Fruit fly (Drosophila melanogaster): Measurements from ENCODE around the gene Poxm.
A peak's percentile ranks its signal among the peaks of the same experiment; 100 is the strongest.

The Poxm gene

DNA sequence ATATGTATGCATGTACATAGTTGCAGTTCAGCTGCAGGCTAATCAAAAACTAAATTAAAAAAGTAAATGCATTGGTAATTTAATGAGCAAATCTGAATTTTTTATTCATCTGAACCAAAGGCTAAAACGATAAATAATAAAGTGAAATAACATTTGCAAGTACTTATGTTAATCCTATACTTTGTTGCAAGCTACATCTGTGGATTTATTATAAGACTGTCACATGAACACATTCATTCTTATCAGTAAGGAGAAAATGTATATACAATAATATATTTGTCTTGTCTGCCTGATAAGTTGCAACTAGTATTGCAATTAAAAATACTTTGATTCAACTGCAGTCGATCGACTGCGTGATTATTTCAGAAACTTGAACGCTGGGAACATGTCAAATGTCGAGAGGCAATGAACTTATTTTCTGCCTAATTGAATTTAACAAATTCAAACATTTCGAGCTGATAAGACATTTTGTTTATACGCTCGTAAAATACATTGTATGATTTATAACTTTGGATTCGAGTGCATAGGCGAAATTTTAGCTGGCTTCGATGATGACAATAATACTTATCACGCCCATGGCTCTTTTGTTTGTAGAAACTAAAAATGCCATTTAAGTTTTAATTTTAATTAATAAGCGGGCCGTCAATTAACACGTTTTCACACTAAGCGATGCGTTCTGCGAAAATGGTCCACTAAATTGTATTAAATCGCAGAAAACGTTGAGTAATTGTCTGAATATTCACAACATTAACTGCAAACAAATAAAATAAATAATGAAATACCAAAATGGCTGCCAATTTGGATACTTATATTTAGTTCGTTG, 5.4 kb downstream of the Poxm start:
- TF ChIP-seq Snoo (tag; optimal IDR thresholded peaks at IDR 0.05) = no peak
- no peak for TF ChIP-seq CG9948 (tag; optimal IDR thresholded peaks at IDR 0.05)
- no peak for TF ChIP-seq CG32121 (GFP tag; IDR thresholded peaks at IDR 0.05)
- TF ChIP-seq Pif1A (GFP tag; optimal IDR thresholded peaks at IDR 0.05) = no peak
- TF ChIP-seq CG17806 (tag; optimal IDR thresholded peaks at IDR 0.05) = no peak
- no peak for TF ChIP-seq CG14655 (GFP tag; optimal IDR thresholded peaks at IDR 0.05)
- no peak for TF ChIP-seq rn (GFP tag; IDR thresholded peaks at IDR 0.05)
- no peak for TF ChIP-seq EcR (GFP tag; optimal IDR thresholded peaks at IDR 0.05)
- no peak for TF ChIP-seq CG15710 (tag; optimal IDR thresholded peaks at IDR 0.05)
- no peak for TF ChIP-seq CG12605 (GFP tag; IDR thresholded peaks at IDR 0.05)
- no peak for TF ChIP-seq CG4496 (GFP tag; IDR thresholded peaks at IDR 0.05)
- no peak for TF ChIP-seq fd96Ca (GFP tag; IDR thresholded peaks at IDR 0.05)
- no peak for TF ChIP-seq CG8159 (tag; optimal IDR thresholded peaks at IDR 0.05)
- no peak for TF ChIP-seq Pif1B (GFP tag; optimal IDR thresholded peaks at IDR 0.05)
- TF ChIP-seq D1 (tag; optimal IDR thresholded peaks at IDR 0.05) = no peak
- no peak for TF ChIP-seq CG34367 (tag; optimal IDR thresholded peaks at IDR 0.05)
- TF ChIP-seq gl (tag; optimal IDR thresholded peaks at IDR 0.05) = no peak
- TF ChIP-seq CG13204 (GFP tag; optimal IDR thresholded peaks at IDR 0.05) = no peak
- TF ChIP-seq Ets98B (GFP tag; IDR thresholded peaks at IDR 0.05) = no peak
- no peak for TF ChIP-seq CG10348 (GFP tag; IDR thresholded peaks at IDR 0.05)

DNA sequence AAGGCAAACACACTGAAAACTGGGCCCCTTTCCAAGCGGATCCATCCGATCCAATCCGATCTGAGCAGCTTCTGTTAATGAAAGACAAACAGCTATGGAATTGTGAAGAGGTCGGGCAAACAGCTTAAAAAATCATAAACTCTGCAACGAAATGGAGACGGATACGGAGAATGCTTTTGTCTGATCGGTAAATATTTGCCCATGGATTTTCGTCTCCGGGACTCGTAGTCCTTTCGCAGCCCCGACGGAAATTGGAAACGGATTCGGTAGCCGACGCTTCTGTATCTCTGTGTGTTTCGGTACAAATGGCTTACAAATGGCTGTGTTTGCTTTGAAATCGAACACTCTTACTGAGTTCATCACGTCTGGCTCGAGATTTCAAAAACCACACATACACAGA, 6.7 kb downstream of the Poxm start:
- no peak for TF ChIP-seq CG15710 (tag; optimal IDR thresholded peaks at IDR 0.05)
- no peak for TF ChIP-seq CG14655 (GFP tag; optimal IDR thresholded peaks at IDR 0.05)
- TF ChIP-seq Pif1A (GFP tag; optimal IDR thresholded peaks at IDR 0.05) = no peak
- no peak for TF ChIP-seq rn (GFP tag; IDR thresholded peaks at IDR 0.05)
- TF ChIP-seq CG12605 (GFP tag; IDR thresholded peaks at IDR 0.05) = no peak
- no peak for TF ChIP-seq CG10348 (GFP tag; IDR thresholded peaks at IDR 0.05)
- TF ChIP-seq CG8159 (tag; optimal IDR thresholded peaks at IDR 0.05) = no peak
- no peak for TF ChIP-seq CG8301 (tag; optimal IDR thresholded peaks at IDR 0.05)
- no peak for TF ChIP-seq fd96Ca (GFP tag; IDR thresholded peaks at IDR 0.05)
- TF ChIP-seq Ets98B (GFP tag; IDR thresholded peaks at IDR 0.05) = no peak
- no peak for TF ChIP-seq EcR (GFP tag; optimal IDR thresholded peaks at IDR 0.05)
- no peak for TF ChIP-seq CG13204 (GFP tag; optimal IDR thresholded peaks at IDR 0.05)
- TF ChIP-seq CG32121 (GFP tag; IDR thresholded peaks at IDR 0.05) = no peak

DNA sequence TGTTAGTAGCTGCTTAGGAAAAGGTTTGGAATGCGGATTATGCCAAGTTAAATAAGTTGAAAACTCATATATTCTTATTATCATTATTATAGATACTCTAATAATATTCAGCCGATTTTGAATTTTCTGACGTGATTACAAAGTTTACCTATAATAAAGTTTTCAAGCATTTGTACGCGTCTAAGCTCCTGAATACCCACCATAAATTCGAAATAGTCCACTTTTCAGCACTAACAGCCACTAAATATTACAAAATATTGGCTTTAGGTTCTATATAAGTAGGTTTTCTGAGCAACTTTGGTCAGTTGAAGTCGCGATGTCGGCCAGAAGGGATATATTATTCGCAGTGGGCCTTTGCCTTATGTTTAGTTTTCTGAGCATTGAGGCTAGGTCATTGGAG, 9.6 kb downstream of the Poxm start, which contains the start of gene CG7443:
CG7443 (plus strand) TSS at position 301 of the 400 bp plus-strand sequence.
- TF ChIP-seq Ets98B (GFP tag; IDR thresholded peaks at IDR 0.05) (no peak), CG8301 (tag; optimal IDR thresholded peaks at IDR 0.05) (no peak), Snoo (tag; optimal IDR thresholded peaks at IDR 0.05) (no peak), rn (GFP tag; IDR thresholded peaks at IDR 0.05) (no peak), CG4496 (GFP tag; IDR thresholded peaks at IDR 0.05) (no peak), CG34367 (tag; optimal IDR thresholded peaks at IDR 0.05) (no peak), CG17806 (tag; optimal IDR thresholded peaks at IDR 0.05) (no peak), CG13204 (GFP tag; optimal IDR thresholded peaks at IDR 0.05) (no peak), Pif1B (GFP tag; optimal IDR thresholded peaks at IDR 0.05) (no peak)

DNA sequence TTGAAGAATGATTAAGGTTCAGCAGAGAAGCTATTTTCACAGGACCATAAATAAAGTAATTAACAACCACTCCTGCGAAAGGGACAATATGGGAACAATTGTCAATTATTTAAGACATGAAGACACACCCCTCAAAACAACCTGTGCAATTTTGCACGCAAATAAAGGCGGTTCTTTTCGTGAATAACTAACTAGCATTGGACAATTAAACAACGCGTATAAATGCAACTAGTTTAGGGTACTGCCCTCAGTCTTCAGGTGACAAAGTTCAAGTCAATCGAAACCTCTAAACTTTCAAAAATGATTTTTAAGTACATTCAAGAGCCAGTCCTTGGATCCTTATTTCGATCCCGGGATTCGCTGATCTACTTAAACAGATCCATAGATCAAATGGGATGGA, 12.1 kb downstream of the Poxm start, which contains the start of gene Or85a:
Or85a (plus strand) TSS at position 301 of the 400 bp plus-strand sequence.
- TF ChIP-seq CG15710 (tag; optimal IDR thresholded peaks at IDR 0.05) = no peak
- no peak for TF ChIP-seq Snoo (tag; optimal IDR thresholded peaks at IDR 0.05)
- TF ChIP-seq EcR (GFP tag; optimal IDR thresholded peaks at IDR 0.05) = no peak
- no peak for TF ChIP-seq Ets98B (GFP tag; IDR thresholded peaks at IDR 0.05)
- TF ChIP-seq CG9948 (tag; optimal IDR thresholded peaks at IDR 0.05) = no peak
- no peak for TF ChIP-seq gl (tag; optimal IDR thresholded peaks at IDR 0.05)

DNA sequence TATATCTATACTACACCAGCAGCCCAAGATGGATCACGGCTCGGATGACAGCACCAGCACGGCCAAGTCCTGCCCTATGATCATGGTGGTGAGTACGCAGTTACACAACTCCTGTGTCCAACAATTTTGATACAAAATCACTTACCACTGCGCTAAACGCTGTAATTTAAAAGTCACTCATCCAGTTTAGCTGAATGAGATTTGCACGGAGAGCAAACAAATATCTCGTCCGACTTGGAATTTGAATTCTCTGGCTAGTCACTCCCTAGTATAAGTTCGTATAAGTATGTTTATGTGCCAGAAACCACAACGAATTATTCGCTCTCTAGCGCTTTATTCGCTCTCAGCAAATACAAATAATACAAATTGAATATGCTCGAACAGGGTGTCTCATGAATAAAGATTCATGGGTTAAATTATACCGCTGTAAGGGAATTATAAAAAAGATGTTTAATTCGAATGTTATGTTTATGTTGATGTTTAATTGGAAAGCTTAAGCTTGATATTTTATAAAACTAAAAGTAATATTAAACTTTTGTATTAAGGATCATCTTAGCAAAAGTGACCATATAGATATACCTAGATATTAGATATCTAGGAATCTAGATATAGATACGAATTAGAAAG, 15.8 kb downstream of the Poxm start:
- TF ChIP-seq CG32121 (GFP tag; IDR thresholded peaks at IDR 0.05) (no peak), gl (tag; optimal IDR thresholded peaks at IDR 0.05) (no peak), CG17806 (tag; optimal IDR thresholded peaks at IDR 0.05) (no peak), CG8301 (tag; optimal IDR thresholded peaks at IDR 0.05) (no peak), Pif1B (GFP tag; optimal IDR thresholded peaks at IDR 0.05) (no peak), CG4496 (GFP tag; IDR thresholded peaks at IDR 0.05) (0 out of 3 replicates have a peak, but pooled peaks have one; percentile 21), D1 (tag; optimal IDR thresholded peaks at IDR 0.05) (no peak), fd96Ca (GFP tag; IDR thresholded peaks at IDR 0.05) (no peak; the same call in 2 of the 3 replicates), CG9948 (tag; optimal IDR thresholded peaks at IDR 0.05) (no peak), Snoo (tag; optimal IDR thresholded peaks at IDR 0.05) (no peak), CG13204 (GFP tag; optimal IDR thresholded peaks at IDR 0.05) (no peak), CG15710 (tag; optimal IDR thresholded peaks at IDR 0.05) (no peak), Pif1A (GFP tag; optimal IDR thresholded peaks at IDR 0.05) (no peak), rn (GFP tag; IDR thresholded peaks at IDR 0.05) (no peak), CG34367 (tag; optimal IDR thresholded peaks at IDR 0.05) (no peak), CG12605 (GFP tag; IDR thresholded peaks at IDR 0.05) (peak; percentile 65), CG14655 (GFP tag; optimal IDR thresholded peaks at IDR 0.05) (no peak), CG8159 (tag; optimal IDR thresholded peaks at IDR 0.05) (no peak), Ets98B (GFP tag; IDR thresholded peaks at IDR 0.05) (peak; percentile 60; the same call in 1 of the 2 replicates), EcR (GFP tag; optimal IDR thresholded peaks at IDR 0.05) (no peak)
